Worm (Caenorhabditis elegans): ENCODE results near the gene T01H3.5.

T01H3.5 gene

ce11 chrII:7838661-7839060 lies 40.8 kb upstream of the T01H3.5 start:
- TF ChIP-seq cnd-1 (tag; optimal IDR thresholded peaks at IDR 0.05) (no peak), unc-120 (tag; optimal IDR thresholded peaks at IDR 0.05; ENCODE audit: poor library complexity, severe bottlenecking) (peak; percentile 40), nhr-76 (tag; optimal IDR thresholded peaks at IDR 0.05) (no peak), mep-1 (tag; optimal IDR thresholded peaks at IDR 0.05) (peak; percentile 17), mab-5 (tag; optimal IDR thresholded peaks at IDR 0.05) (no peak), ces-1 (GFP tag; optimal IDR thresholded peaks at IDR 0.05) (peak; percentile 58)

DNA sequence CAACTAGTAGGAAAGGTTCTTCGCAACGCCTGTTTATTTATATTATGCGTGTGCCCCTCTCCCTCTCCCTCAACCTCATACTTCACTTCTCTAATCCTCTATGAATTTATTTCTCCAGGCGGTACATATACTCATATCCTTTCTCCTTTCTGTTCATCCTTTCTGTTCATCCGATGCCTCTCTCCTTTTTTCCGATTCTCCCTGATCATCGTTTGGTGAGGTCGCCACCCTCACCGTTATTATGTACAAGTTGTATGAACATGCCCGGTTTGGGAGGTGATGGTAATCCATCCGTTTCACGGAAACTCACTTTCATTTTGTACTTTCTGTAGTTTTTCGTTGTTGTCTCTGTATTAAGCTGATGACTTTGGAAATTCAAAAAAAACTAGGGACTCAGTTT lies 39.7 kb upstream of the T01H3.5 start:
- no peak for TF ChIP-seq elt-1 (tag; optimal IDR thresholded peaks at IDR 0.05; ENCODE audit: borderline replicate concordance, insufficient read depth)
- TF ChIP-seq blmp-1 (tag; optimal IDR thresholded peaks at IDR 0.05), result peak; percentile 55
- peak; percentile 7 for TF ChIP-seq mls-2 (tag; optimal IDR thresholded peaks at IDR 0.05)

DNA sequence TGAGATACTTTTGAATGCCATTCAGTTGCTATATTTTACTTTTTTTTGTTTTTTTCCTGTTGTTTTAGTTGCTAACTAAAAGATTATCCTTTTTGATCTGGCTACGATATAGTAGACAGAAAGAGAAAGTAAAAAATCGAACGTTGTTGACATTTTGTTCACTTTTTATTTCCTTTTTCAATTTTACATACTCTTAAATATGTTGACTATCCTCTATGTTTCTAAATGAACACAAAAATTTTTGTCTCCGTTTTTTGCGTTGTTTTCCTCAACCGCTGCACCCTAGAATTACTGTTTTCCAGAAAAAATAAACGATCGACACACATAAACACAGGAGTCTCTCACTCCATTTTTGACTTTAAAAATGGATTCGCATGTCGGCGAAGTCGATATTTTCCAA lies 37.4 kb upstream of the T01H3.5 start, which contains the start of gene klp-3:
Gene klp-3, plus strand, starts transcription at position 301 of the 400 bp plus-strand sequence.
- TF ChIP-seq tbx-8 (GFP tag; optimal IDR thresholded peaks at IDR 0.05), result no peak
- no peak for TF ChIP-seq bed-3 (GFP tag; optimal IDR thresholded peaks at IDR 0.05)
- no peak for TF ChIP-seq sptf-1 (tag; optimal IDR thresholded peaks at IDR 0.05)
- no peak for TF ChIP-seq ztf-11 (tag; optimal IDR thresholded peaks at IDR 0.05)

DNA sequence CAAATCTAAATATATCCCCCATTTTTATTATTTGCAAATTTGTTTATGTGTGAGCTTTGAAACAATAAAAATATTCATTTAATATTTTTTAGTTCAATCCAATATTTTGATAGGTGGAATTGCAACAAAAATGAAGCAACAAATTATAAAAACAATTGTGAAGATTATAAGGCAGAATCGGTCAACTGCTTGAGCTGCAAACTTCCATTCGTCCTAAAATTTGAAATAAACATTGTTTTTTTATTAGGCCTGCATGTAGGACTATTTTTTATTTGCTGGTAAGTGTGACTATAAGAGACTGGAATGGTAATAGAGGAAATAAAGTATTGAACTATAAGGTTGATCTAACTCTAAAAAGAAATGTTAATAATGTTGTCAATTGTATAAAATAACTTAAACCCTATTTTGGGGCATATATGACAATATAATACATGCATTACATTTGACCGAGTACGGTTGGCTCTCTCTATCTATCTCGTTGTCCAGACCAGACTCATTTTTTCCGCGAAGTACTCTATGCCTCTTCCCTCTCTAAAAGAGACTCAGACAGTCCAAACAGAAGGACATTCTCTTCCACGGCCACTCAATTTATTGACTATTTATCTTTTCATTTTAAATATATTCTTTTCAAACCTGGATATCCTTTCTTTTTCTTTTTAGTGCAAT lies 33.7 kb upstream of the T01H3.5 start, which contains the start of gene T09A5.4:
Gene T09A5.4, plus strand, starts transcription at position 616 of the 666 bp plus-strand sequence.
- TF ChIP-seq sptf-1 (tag; optimal IDR thresholded peaks at IDR 0.05) (no peak), drap-1 (GFP tag; optimal IDR thresholded peaks at IDR 0.05) (no peak), lsy-2 (tag; optimal IDR thresholded peaks at IDR 0.05) (no peak), ceh-83 (GFP tag; optimal IDR thresholded peaks at IDR 0.05) (no peak), ceh-39 (tag; optimal IDR thresholded peaks at IDR 0.05) (no peak), mep-1 (tag; optimal IDR thresholded peaks at IDR 0.05) (no peak), bed-3 (GFP tag; optimal IDR thresholded peaks at IDR 0.05) (no peak), nhr-76 (tag; optimal IDR thresholded peaks at IDR 0.05) (no peak), ceh-43 (GFP tag; optimal IDR thresholded peaks at IDR 0.05) (no peak)

ce11 chrII:7849697-7850096 lies 29.7 kb upstream of the T01H3.5 start, which contains the start of gene acr-7:
Gene acr-7 (minus strand): TSS chrII:7849797.
- TF ChIP-seq lin-32 (GFP tag; optimal IDR thresholded peaks at IDR 0.05), result no peak
- TF ChIP-seq nhr-76 (tag; optimal IDR thresholded peaks at IDR 0.05), result no peak
- no peak for TF ChIP-seq snpc-4 (tag; optimal IDR thresholded peaks at IDR 0.05)
- no peak for TF ChIP-seq ces-1 (GFP tag; optimal IDR thresholded peaks at IDR 0.05)
- no peak for TF ChIP-seq lsy-2 (tag; optimal IDR thresholded peaks at IDR 0.05)
- TF ChIP-seq sptf-1 (tag; optimal IDR thresholded peaks at IDR 0.05), result no peak

ce11 chrII:7850575-7850974 lies 28.8 kb upstream of the T01H3.5 start:
- no peak for TF ChIP-seq ceh-83 (GFP tag; optimal IDR thresholded peaks at IDR 0.05)
- no peak for TF ChIP-seq mls-2 (tag; optimal IDR thresholded peaks at IDR 0.05)
- peak; percentile 7 for TF ChIP-seq unc-62 (GFP tag; optimal IDR thresholded peaks at IDR 0.05)

DNA sequence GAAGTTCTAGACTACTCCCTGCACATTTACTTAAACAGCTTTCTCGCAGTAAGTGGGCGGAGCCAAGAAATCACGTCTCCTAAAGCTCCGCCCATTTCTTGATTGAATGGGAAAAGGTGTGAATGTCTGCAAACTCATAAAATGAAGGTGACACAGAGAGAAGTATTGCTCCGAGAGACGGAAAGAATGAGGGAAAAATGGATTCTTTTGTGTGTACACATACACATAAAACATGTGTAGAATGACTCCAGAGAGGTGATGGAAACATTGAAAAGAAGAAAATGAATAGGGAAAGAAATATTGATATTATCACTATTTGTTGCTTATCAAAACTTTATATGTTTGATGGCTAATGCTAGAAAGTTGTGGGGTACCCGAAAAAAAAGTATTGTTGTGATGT lies 27.9 kb upstream of the T01H3.5 start:
- TF ChIP-seq ztf-11 (tag; optimal IDR thresholded peaks at IDR 0.05) (no peak), M03D4.4 (tag; optimal IDR thresholded peaks at IDR 0.05) (no peak), unc-120 (tag; optimal IDR thresholded peaks at IDR 0.05; ENCODE audit: poor library complexity, severe bottlenecking) (no peak), nhr-2 (tag; optimal IDR thresholded peaks at IDR 0.05) (no peak), lin-32 (GFP tag; optimal IDR thresholded peaks at IDR 0.05) (no peak), unc-39 (tag; optimal IDR thresholded peaks at IDR 0.05) (no peak), nhr-12 (tag; optimal IDR thresholded peaks at IDR 0.05) (no peak), nhr-28 (tag; optimal IDR thresholded peaks at IDR 0.05) (no peak), tbx-8 (GFP tag; optimal IDR thresholded peaks at IDR 0.05) (no peak), pha-4 (tag; optimal IDR thresholded peaks at IDR 0.05) (no peak), mab-5 (tag; optimal IDR thresholded peaks at IDR 0.05) (no peak), mep-1 (tag; optimal IDR thresholded peaks at IDR 0.05) (no peak)

All from whole organism, mixed stage, embryonic.